Worm (Caenorhabditis elegans) whole organism, dauer: Measurements from ENCODE around the gene C30B5.17.

Source experiments
- unc-62 ChIP-seq: sonication (generic microtip); optimal IDR thresholded peaks from 2 replicates; lab custom pipeline; 2017; ENCODE audit warnings: missing biosample characterization, missing genetic modification reagents, missing genetic modification characterization

The C30B5.17 gene

DNA sequence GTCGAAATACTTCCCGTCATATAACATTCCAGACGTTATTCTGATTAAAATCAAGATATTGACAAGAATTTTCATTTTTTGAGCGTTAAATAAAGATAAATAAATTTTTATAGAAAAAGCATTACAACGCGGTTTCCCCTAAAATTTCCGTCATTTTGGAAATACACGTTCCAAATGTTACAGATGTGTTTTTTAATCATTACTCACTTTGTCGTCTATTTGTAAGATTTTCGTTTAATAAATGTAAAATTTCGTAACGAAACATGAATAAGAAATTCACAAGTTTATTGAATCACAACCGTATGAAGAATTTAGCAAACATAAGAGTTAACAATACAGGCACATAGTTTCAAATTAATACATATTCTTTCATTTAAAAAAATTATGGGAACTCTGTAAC lies at the start of gene C30B5.17:
C30B5.17 (minus strand) TSS at position 101 of the 400 bp plus-strand sequence.
- TF ChIP-seq unc-62, result no peak

DNA sequence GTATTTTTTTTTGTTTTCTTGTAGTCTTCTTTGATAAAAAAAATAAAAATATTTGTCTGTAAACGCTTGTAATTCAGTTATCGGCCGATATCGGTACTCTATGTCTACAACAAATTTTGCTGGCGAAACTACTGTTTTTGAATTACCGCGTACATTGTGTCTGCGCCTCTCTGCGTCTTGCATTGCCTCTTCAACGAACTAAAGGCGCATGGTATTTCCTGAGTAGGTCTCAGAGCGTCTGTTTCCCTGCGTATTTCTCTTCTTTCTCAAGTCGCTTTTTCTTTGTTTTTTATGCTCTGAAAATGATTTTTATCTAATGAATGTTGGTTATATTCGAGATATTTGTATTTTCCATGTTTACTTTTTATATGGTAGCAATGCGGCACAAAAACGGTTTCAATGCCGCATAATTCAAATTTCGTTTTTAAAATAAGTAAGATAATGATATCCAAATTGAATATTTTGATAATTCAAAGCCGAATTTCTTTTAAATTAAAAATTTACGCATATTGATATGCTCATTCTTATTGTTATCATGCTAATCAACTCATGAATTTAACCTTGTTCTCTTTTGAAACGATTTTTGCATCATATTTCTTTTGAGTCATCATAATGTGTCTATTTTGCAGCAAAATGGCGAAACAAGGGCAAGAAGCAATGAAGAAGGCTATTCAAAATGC lies 48.1 kb upstream of the C30B5.17 start, which contains the start of gene phb-2:
phb-2 (plus strand) TSS at position 630 of the 680 bp plus-strand sequence.
- no peak for TF ChIP-seq unc-62

DNA sequence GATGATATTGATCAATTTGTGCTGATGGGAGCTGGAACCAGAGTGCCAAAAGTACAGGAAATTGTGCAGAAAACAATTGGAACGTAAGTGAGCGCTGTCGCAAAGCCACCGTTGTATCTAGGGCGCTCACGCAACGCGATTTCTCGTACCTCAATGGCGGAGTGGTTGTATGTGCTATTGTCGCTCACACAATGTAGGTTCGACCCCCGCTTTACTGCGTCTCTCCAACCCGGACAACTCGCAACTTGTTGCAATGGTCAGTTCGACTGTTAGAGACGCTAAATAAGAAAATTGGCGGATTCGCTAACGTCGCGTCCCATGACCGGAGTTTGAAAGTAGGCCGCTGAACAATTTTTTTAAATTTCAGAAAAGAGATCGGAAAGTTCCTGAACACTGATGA lies 45.7 kb upstream of the C30B5.17 start:
- TF ChIP-seq unc-62, result no peak

DNA sequence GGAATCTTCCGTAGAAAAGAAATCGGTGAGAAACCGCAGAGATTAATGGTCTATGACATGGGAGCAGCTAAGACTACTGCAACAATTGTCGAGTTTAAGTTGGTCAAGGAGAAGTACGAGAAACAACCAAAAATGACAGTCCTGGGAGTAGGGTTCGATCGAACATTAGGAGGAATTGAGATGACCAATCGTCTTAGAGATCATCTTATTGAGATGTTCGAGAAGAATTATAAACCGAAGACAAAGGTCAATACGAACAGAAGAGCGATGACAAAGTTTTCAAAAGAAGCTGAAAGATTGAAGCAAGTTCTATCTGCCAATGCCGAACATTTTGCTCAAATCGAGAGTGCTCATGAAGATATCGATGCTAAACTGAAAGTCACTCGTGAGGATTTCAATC lies 45.2 kb upstream of the C30B5.17 start:
- no peak for TF ChIP-seq unc-62

DNA sequence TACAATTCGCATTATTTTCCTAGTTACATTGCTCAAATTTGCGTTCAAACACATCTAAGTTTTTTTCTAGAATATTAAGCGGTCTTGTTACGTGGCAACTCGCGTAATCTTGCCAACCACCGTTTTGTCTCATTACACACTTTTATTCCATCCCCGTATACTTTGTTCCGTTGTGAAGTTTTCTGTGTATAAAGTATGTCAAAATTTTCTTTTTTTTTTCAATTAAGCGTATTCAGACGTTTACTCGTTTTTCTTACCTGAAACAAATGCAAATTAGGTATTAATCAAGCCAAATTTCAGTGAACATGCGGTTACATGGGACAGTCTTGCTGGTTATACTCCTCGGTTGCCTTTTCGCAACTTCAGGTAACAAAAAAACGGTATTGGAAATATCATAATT lies 44.2 kb upstream of the C30B5.17 start, which contains the start of gene T24H7.2:
T24H7.2 (plus strand) TSS at position 301 of the 400 bp plus-strand sequence.
- no peak for TF ChIP-seq unc-62

DNA sequence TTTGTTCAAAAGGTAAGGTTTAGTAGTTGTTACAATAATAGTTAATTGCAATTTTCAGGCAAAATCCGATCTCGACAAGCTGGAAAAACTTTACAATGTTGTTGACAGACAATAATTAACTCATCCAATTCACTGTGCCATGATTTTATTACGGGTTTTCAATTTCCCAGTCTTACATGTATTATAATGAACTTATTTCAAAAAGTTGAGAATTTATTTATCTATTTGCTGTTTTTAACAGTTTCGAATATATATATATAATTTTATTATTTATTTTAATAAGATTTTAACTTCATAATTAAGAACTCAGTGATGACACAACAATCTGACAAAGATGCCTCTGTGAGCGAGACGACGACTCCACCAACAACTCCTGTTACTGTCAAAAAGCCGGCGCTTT lies 43.2 kb upstream of the C30B5.17 start, which contains the start of gene lelo-1:
lelo-1 (plus strand) TSS at position 301 of the 400 bp plus-strand sequence.
- TF ChIP-seq unc-62, result no peak

DNA sequence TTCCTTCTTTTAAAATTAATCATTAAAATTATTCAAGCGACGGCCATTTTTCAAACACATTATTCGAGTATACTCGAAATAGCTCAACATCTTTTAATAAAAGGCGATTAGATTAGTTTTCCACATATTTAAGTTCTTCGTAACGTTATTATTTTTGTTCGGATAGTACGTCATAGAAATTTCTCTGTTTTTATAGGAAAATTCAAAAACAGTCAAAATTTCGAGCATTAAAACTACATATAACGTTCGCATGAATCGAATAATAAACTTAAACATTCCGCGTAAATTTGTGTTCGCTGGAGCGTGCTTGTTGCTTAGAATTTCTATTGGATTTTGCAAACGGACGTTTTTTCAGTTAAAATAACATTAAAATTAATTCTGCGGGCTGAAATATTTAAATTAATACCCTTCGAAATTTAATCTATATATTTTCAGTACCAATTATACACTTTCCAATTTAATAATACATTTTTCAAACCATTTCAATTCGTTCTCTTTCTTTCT lies 42.4 kb upstream of the C30B5.17 start, which contains the start of gene blos-4:
blos-4 (plus strand) TSS at position 51 of the 504 bp plus-strand sequence.
- TF ChIP-seq unc-62, result no peak

DNA sequence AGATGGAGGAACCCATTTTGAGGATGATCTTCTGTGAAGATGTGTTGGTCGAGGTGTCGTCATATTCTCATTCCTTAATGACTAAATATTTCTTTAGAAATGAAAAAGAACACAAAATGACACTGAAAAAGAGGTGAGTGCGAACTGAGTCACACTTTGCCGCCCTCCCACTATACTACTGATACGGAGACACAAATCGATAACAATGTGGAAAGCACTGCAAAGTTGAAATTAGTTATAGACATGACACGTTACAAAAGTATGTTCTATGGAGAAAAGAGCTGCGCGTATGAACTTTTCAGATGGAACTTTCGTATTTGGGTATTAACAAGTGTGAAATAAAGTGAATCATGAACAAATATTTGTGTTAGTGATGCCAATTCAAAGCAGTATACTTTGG lies 41.4 kb upstream of the C30B5.17 start, which contains the start of gene tat-4:
tat-4 (minus strand) TSS at position 117 of the 400 bp plus-strand sequence.
- no peak for TF ChIP-seq unc-62

DNA sequence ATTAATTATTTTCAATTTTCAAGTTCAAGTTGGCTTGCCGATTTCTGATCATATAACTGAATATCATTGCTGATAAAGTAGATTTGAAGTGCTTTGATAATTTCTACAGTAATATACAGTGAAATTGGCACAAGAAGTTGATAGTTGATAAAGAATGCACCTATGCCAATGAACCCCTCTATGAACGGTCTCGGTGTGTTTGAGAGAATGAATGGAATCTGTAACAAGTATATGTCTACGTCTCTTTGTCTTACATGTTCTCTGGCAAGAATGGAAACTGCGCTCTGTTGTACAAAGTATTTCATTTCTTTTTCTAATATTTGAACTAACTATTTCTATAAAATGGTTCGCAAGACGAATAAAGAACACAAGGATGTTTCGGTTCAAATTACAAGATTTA lies 38.9 kb upstream of the C30B5.17 start, which contains the start of gene T24H7.8:
T24H7.8 (plus strand) TSS at position 301 of the 400 bp plus-strand sequence.
- TF ChIP-seq unc-62, result no peak

DNA sequence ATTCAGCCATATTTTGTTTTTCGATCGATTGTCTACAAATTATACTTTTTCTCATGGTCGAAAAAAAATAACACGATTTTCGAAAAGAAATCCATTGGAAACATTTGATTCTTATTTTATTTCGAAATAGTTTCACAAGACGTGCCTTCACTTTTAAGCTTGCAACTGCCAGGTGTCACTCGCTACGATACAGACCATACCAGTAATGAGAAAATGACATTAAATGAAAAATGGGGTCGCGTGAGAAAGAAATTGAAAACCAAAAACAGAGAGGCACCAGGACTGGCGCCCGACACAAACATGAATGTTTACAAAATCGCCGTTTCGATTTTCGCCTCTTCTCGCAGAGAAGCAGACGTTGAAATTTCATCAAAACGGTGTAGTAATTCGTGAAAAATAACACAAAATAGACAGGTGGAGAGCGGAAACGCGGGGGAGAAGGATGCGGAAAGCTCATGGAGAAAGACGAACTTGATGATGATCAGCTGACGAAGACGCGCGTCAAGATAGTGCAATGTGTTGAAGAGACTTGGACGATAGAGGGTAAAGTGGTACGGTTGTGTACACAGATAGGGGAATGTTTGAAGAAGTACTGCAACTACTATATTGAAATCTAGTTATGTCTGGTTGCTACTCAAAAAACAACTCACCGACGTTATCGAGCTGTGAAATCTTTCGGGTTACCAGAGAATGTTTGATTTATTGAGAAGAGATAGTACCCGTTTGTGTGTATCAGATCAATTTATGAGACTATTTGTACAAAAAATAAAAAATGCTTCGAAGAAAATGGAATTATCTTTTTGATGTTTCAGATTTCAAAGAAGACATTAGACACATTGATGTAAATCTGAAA lies 33.5 kb upstream of the C30B5.17 start:
- no peak for TF ChIP-seq unc-62

DNA sequence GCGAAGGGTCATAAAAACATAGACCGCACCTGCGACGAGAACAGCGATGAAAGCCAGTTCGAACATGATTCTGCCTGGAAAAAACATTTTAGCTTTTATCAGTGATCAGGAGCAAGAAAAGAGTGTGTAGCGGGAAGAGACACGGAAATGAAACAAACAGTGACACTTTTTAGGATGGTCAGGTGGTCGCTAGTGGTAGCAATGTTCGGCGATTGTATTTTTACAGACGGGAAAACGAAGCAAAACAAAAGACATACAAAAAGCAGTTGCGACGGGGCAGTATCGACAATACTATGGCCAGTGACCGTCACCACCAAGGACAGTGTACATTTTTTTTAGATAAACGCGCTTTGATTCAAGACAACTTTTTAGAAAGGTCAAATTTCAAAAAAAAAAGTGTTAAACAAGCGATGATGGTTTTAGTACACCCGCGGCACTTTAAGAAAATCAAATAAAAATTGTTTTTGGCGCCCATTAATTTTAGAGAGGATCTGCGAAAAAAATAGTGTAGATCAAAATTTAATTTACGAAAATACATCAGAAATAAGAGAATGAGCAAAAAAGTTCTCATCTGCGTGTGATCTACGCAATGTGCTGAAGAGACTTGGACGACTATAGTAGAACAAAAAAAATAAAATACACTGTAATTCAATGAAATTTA lies 32.8 kb upstream of the C30B5.17 start, which contains the start of gene T24H7.9:
T24H7.9 (minus strand) TSS at position 74 of the 661 bp plus-strand sequence.
- no peak for TF ChIP-seq unc-62

DNA sequence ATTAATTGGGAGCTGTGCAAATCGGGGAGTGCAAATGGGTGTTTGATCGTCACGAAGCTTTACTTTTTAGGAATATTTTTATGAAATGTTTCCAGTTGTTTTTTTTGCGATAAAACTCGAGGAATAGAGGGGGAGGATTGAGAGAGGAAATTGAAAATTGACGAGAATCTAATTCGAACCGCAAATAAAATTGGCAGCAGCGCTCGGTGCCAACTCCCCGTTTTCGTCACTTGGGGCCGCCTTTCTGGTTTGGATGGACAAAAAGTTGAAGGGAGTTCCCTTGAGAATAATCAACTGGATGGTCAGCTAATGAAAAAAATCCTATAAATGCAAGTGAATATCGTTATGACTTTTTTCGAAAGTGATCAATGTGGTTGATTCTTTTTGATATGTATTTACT lies 27.3 kb upstream of the C30B5.17 start:
- no peak for TF ChIP-seq unc-62

DNA sequence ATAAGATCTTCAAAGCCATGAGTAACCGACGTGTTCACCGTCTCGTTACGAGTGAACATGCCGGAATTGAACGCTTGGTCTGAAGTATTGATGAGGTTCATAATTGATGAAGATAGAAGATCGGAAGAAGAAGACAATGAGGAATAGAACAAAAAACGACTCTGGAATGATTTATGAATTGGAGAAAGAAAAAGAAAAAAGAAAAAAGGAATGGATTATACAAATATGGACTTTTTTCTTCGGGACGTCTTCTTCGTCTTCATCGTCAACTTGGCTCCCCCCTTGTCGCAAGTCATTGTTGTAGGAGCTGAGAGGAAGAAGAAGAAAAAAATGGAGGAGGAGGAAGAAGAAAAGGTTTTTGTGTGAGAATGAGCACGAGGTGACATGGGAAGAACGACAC lies 24.2 kb upstream of the C30B5.17 start, which contains the start of gene srsy-2:
srsy-2 (minus strand) TSS at position 101 of the 400 bp plus-strand sequence.
- no peak for TF ChIP-seq unc-62

DNA sequence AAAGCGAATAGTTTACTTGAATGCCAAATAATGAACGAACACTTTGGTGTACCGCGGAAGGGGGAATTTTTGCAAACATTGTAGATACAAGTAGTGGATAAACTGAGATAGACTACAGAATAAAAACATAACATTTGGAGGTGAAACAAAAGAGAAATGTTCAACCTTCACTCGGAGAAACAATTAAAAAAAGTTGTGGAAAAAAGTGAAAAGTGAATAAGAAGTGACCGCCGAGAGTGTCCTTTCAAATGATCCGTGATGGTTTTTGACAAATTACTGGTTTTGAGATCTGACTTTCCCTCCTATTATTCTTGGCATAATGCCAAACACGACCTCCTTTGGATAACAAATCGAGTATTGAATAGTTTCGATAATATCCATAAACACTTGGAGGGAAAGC lies 20.9 kb upstream of the C30B5.17 start:
- TF ChIP-seq unc-62, result no peak

DNA sequence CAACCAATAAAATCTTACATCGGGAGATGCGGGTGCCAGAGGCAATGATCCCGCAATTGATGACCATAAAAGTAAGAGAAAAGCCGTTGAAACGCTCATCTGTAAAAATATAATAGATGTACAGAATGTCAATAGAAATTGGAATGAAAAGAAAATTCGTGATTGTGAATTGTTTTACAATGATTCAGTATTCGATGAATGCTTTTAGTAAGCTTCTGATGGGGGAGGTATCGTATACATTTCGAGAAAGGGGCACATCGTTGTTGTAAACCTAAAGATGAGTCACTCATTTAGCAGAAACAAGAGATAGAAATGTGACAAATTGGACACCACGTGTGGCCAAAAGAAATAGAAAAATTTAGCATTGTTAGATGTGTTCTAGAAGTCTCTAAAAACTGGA lies 19.7 kb upstream of the C30B5.17 start, which contains the start of gene C30B5.6:
C30B5.6 (minus strand) TSS at position 101 of the 400 bp plus-strand sequence.
- TF ChIP-seq unc-62, result no peak

DNA sequence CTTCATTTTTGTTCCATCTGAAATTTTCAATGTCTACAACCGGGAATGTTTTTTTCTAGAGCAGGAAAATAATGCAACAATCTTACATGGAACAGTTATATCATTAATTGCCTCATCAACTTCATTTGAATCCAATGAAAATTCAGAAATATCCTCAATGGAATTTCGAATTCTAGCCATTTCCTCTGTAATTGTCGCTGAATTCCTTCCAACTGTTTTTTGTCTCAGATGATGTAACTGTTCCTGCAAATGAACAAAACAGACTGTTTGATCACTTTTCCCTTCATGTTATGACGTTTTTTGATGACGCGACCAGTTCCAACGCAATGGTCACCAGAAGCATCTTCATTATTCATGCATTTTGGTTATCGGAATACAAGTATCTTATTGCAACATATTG lies 18.7 kb upstream of the C30B5.17 start:
- TF ChIP-seq unc-62, result no peak
